Worm (Caenorhabditis elegans) whole organism, mixed stage, embryonic: ENCODE results near the gene pct-1.

Experiments used
- M03D4.4 ChIP-seq: sonication (generic microtip); optimal IDR thresholded peaks from 2 replicates; lab custom pipeline; 2017; ENCODE audit warnings: mild to moderate bottlenecking, missing genetic modification characterization, missing compliant biosample characterization
- elt-1 ChIP-seq: sonication (generic microtip); optimal IDR thresholded peaks from 2 replicates; lab custom pipeline; 2017; ENCODE audit warnings: missing genetic modification characterization, mild to moderate bottlenecking, missing compliant biosample characterization, antibody characterized with exemption, moderate library complexity, borderline replicate concordance; ENCODE audit not compliant: insufficient read depth
- hlh-1 ChIP-seq: fragments of 150-350 bp; optimal IDR thresholded peaks from 2 replicates; lab custom pipeline; 2014; ENCODE audit warnings: missing biosample characterization, missing genetic modification reagents, missing genetic modification characterization
- lin-13 ChIP-seq: fragments of 150-350 bp; optimal IDR thresholded peaks from 2 replicates; lab custom pipeline; 2014; ENCODE audit warnings: missing biosample characterization, missing genetic modification characterization
- mab-5 ChIP-seq: fragments of 150-350 bp; optimal IDR thresholded peaks from 2 replicates; lab custom pipeline; 2014; ENCODE audit warnings: missing biosample characterization, missing genetic modification characterization
- nhr-12 ChIP-seq: fragments of 150-350 bp; optimal IDR thresholded peaks from 2 replicates; lab custom pipeline; 2014; ENCODE audit warnings: missing biosample characterization, missing genetic modification characterization
- sem-2 ChIP-seq: fragments of 200-800 bp; sonication (Bioruptor generic); optimal IDR thresholded peaks from 2 replicates; lab custom pipeline; 2018; ENCODE audit warnings: mild to moderate bottlenecking, missing genetic modification characterization, missing compliant biosample characterization
- snpc-4 ChIP-seq: fragments of 150-350 bp; optimal IDR thresholded peaks from 2 replicates; lab custom pipeline; 2014; ENCODE audit warnings: missing biosample characterization, missing genetic modification characterization
- sptf-1 ChIP-seq: sonication (generic microtip); optimal IDR thresholded peaks from 2 replicates; lab custom pipeline; 2017; ENCODE audit warnings: mild to moderate bottlenecking, missing genetic modification characterization, moderate library complexity, missing compliant biosample characterization
- unc-120 ChIP-seq: sonication (generic microtip); optimal IDR thresholded peaks from 2 replicates; lab custom pipeline; 2017; ENCODE audit warnings: missing genetic modification characterization, missing compliant biosample characterization; ENCODE audit not compliant: poor library complexity, severe bottlenecking
- unc-39 ChIP-seq: fragments of 150-350 bp; optimal IDR thresholded peaks from 2 replicates; lab custom pipeline; 2014; ENCODE audit warnings: missing biosample characterization, missing genetic modification characterization
- unc-62 ChIP-seq: fragments of 150-350 bp; optimal IDR thresholded peaks from 2 replicates; lab custom pipeline; 2014; ENCODE audit warnings: missing biosample characterization, missing genetic modification reagents, missing genetic modification characterization
- zip-8 ChIP-seq: fragments of 150-350 bp; optimal IDR thresholded peaks from 2 replicates; lab custom pipeline; 2014; ENCODE audit warnings: missing biosample characterization, missing genetic modification characterization
- ztf-11 ChIP-seq: fragments of 150-350 bp; optimal IDR thresholded peaks from 2 replicates; lab custom pipeline; 2014; ENCODE audit warnings: missing biosample characterization, missing genetic modification characterization

pct-1 gene

DNA sequence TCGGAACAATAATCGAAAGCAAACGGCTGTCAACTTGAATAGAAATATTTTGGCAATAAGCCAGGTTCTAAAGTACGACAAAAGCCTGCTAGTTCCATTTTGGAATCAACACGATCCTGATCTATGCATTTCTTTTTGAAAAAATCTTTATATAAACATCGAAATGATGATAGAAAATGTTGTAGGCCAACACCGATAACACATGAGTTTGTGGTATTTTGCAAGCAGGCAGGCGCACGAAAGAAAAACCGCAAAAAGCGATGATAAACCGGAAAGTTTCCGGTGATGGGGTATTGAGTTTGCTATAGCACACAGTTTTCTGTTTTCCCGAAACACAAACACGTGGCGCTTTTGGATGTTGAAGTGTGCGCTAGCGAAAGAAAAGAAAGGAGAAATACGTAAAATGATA is 57.8 kb downstream of the pct-1 start:
- TF ChIP-seq mab-5 = no peak
- TF ChIP-seq nhr-12 (tag; lab: Kevin White, UChicago) = no peak

DNA sequence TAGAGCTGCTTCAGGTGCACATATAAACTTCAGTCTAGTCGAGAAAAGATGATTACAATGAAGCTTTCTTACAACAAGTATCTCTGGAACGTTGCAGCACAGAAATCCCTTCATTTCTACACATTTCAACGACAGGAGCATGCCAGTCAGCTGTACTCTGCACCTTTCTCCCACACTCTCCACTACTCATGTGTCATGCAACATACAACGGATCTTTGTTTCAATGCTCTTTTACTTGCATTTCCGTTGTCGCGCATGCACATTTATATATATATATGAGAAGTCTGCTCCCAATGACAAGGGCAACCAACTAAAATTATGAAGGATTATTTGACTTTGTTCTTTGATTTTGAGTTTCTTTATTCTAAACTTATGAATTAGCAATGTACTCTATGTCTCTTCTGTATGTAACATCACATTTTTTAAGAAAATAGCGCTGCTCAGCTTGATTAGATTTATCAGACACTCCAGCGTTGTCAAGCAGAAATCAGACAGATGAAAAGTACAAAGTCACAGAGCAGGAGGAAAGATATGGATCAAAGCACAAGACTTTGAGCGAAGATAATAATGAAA is 58.9 kb downstream of the pct-1 start:
- TF ChIP-seq hlh-1 (peak; percentile 31), sem-2 (GFP tag; lab: Kevin White, UChicago) (no peak)

DNA sequence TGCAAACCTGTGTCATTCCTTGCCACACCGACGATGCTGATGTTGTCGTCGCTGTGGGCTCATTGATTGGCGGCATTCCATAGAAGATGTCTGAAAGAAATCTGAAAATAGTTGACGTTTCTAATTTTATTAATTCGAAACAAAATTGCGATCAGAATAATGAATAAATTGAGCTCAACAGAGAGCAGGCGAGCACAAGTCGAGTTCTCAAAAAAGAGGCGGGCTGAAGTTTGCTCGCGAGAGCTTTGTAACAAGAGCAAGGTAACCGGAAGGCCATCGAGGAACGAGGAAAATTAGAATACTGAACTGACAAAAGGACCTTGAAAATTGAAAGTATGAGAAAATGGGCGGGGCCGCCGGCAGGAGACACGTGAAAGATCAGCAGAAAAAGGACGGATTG is 60.2 kb downstream of the pct-1 start, which contains the start of gene nhr-66:
nhr-66 (minus strand) TSS at position 101 of the 400 bp plus-strand sequence.
- no peak for TF ChIP-seq snpc-4 (tag; lab: Kevin White, UChicago)
- no peak for TF ChIP-seq ztf-11
- TF ChIP-seq unc-62 (GFP tag; lab: Kevin White, UChicago) = no peak
- TF ChIP-seq zip-8 (tag; lab: Kevin White, UChicago) = no peak
- no peak for TF ChIP-seq sptf-1
- TF ChIP-seq elt-1 (tag; lab: Kevin White, UChicago) = no peak
- TF ChIP-seq M03D4.4 = no peak
- TF ChIP-seq lin-13 (tag; lab: Kevin White, UChicago) = no peak
- no peak for TF ChIP-seq unc-120 (tag; lab: Kevin White, UChicago)
- TF ChIP-seq unc-39 (tag; lab: Kevin White, UChicago) = no peak
- TF ChIP-seq nhr-12 (tag; lab: Kevin White, UChicago) = no peak
